Fruit fly (Drosophila melanogaster) whole organism, prepupa: ENCODE results near the gene pic.
A peak's percentile ranks its signal among the peaks of the same experiment; 100 is the strongest.

Experiments used
- Blimp-1 ChIP-seq: fragments of 200-800 bp; sonication (Bioruptor generic); optimal IDR thresholded peaks from 3 replicates; lab custom pipeline; 2017; ENCODE audit warnings: missing biosample characterization, missing genetic modification characterization, mild to moderate bottlenecking, moderate library complexity, missing genetic modification reagents
- Eip75B ChIP-seq: fragments of 200-800 bp; sonication (Bioruptor generic); optimal IDR thresholded peaks from 3 replicates; lab custom pipeline; 2016; ENCODE audit warnings: missing biosample characterization, missing genetic modification characterization
- Lpt ChIP-seq: fragments of 200-800 bp; sonication (Bioruptor generic); optimal IDR thresholded peaks from 3 replicates; lab custom pipeline; 2016; ENCODE audit warnings: missing biosample characterization, missing genetic modification characterization
- Sox14 ChIP-seq: fragments of 200-800 bp; sonication (Bioruptor generic); optimal IDR thresholded peaks from 3 replicates; lab custom pipeline; 2016; ENCODE audit warnings: missing biosample characterization, missing genetic modification characterization
- acj6 ChIP-seq: fragments of 200-800 bp; sonication (Bioruptor generic); optimal IDR thresholded peaks from 3 replicates; lab custom pipeline; 2016; ENCODE audit warnings: missing biosample characterization, missing genetic modification characterization

dm6 chr3R:13068022-13068421 is 16.0 kb downstream of the pic start:
- TF ChIP-seq Blimp-1 (GFP tag; lab: Kevin White, UChicago), result peak; percentile 49
- TF ChIP-seq Sox14, result no peak
- peak; percentile 10 for TF ChIP-seq acj6
- no peak for TF ChIP-seq Lpt (GFP tag; lab: Kevin White, UChicago)
- no peak for TF ChIP-seq Eip75B
